Worm (Caenorhabditis elegans) whole organism, L1 larva: ENCODE measurements around the gene cutl-1.

Source experiments
- F16B12.6 ChIP-seq: fragments of 150-350 bp; optimal IDR thresholded peaks from 2 replicates; lab custom pipeline; 2014; ENCODE audit warnings: missing biosample characterization, missing genetic modification characterization
- blmp-1 ChIP-seq: fragments of 150-350 bp; optimal IDR thresholded peaks from 2 replicates; lab custom pipeline; 2014; ENCODE audit warnings: missing biosample characterization, missing genetic modification characterization
- dpl-1 ChIP-seq, 3 experiments: fragments of 150-350 bp in 2 of 3; sonication (generic microtip) in 1 of 3; optimal IDR thresholded peaks; 2 replicates each; lab custom pipeline; 2014 to 2017; ENCODE audit warnings: missing biosample characterization in 3 of 3, missing genetic modification characterization in 3 of 3, missing genetic modification reagents in 3 of 3
- elt-2 ChIP-seq: sonication (generic microtip); optimal IDR thresholded peaks from 2 replicates; lab custom pipeline; 2016; ENCODE audit warnings: missing genetic modification characterization, mild to moderate bottlenecking, inconsistent platforms, missing compliant biosample characterization, missing genetic modification reagents
- nhr-11 ChIP-seq: fragments of 150-350 bp; optimal IDR thresholded peaks from 2 replicates; lab custom pipeline; 2014; ENCODE audit warnings: missing biosample characterization, missing genetic modification characterization
- nhr-85 ChIP-seq: sonication (generic microtip); peaks from one replicate; lab custom pipeline; 2016; ENCODE audit warnings: missing genetic modification characterization, inconsistent platforms, missing compliant biosample characterization
- pax-3 ChIP-seq: fragments of 200-800 bp; sonication (Bioruptor generic); optimal IDR thresholded peaks from 2 replicates; lab custom pipeline; 2018; ENCODE audit warnings: mild to moderate bottlenecking, missing genetic modification characterization, moderate library complexity, missing compliant biosample characterization
- unc-130 ChIP-seq: fragments of 150-350 bp; optimal IDR thresholded peaks from 2 replicates; lab custom pipeline; 2017; ENCODE audit warnings: missing biosample characterization, missing genetic modification characterization, inconsistent platforms

- no peak for TF ChIP-seq unc-130 (tag; lab: Kevin White, UChicago)
- TF ChIP-seq F16B12.6 (tag; lab: Kevin White, UChicago) = no peak
- TF ChIP-seq elt-2 (tag; lab: Kevin White, UChicago) = no peak
- no peak for TF ChIP-seq nhr-11 (tag; lab: Kevin White, UChicago)
- no peak for TF ChIP-seq pax-3
- no peak for TF ChIP-seq dpl-1 (GFP tag; optimal IDR thresholded peaks at IDR 0.05; lab: Kevin White, UChicago)
- no peak for TF ChIP-seq blmp-1 (tag; lab: Kevin White, UChicago)
- TF ChIP-seq nhr-85 (tag; lab: Kevin White, UChicago) = no peak
These were observed 10.2 kb upstream of the cutl-1 start for ce11 chrV:13416076-13416475.
